Worm (Caenorhabditis elegans): ENCODE data around the gene col-102.

The col-102 gene

DNA sequence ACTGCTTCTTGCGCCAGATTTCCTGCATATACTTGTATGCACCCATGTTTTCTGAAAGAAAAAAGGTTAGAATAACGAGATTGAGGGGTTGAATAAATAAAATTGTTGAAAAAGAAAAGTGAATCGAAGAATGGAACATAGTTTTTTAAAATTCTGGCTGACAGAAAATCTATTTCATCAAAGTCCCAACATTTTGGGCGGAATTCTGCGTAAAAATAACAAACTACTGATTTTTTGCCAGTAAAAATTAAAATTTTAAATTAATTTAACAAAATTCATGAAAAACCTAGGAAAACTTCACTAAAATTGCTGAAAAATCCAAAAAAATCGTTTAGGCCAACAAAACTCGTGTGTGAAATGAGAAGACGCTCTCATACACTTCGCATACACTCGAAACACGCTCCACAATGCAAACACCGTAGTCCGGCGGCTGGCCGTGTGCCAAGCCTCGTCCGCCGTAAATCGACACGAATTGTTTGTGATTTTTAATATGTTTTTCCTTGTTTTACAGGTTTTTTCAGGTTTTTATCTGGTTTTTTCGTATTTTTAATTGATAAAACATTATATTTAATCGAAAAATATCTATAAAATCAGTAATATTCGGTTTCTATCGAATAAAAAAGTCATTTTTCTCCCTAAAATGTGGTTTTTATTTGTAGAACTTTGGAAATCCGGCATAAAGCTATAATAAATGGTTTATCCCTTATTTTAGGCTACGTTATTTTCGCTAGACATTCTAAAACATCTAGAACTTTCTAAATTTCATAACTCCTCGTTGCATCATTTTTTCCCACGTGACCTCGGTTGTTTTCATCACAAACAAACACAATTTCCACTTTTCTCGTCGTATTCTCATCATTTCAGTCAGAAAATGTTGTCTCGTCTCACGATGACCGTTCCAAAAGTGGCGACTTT, 50.5 kb downstream of the col-102 start, which contains the start of the genes rpl-15 and K11H12.8 (continued):
- TF ChIP-seq C06A6.2 (GFP tag; conservative IDR thresholded peaks at IDR 0.05) = peak; percentile 98
- TF ChIP-seq lsl-1 (GFP tag; optimal IDR thresholded peaks at IDR 0.05) = peak; percentile 100
- TF ChIP-seq tbx-9 (tag; optimal IDR thresholded peaks at IDR 0.05; ENCODE audit: borderline replicate concordance) = no peak
- TF ChIP-seq F10E7.11 (tag; optimal IDR thresholded peaks at IDR 0.05) = peak; percentile 96
- TF ChIP-seq zfh-2 (GFP tag; conservative IDR thresholded peaks at IDR 0.05) = peak; percentile 96
- TF ChIP-seq F52B5.7 (tag; optimal IDR thresholded peaks at IDR 0.05) = peak; percentile 99
- TF ChIP-seq bed-2 (GFP tag; IDR thresholded peaks at IDR 0.05) = peak; percentile 98
- peak; percentile 95 for TF ChIP-seq snpc-4 (GFP tag; optimal IDR thresholded peaks at IDR 0.05)
- peak; percentile 95 to 97 (median 96) for TF ChIP-seq snpc-4 (tag; optimal IDR thresholded peaks at IDR 0.05)
- peak; percentile 100 for TF ChIP-seq tlf-1 (GFP tag; optimal IDR thresholded peaks at IDR 0.05)
- TF ChIP-seq nfya-1 (tag; optimal IDR thresholded peaks at IDR 0.05; ENCODE audit: borderline replicate concordance, insufficient read depth) = no peak
- peak; percentile 94 for TF ChIP-seq bed-1 (GFP tag; IDR thresholded peaks at IDR 0.05)
- TF ChIP-seq K12H6.12 (tag; optimal IDR thresholded peaks at IDR 0.05) = peak; percentile 100
- peak; percentile 98 for TF ChIP-seq mcd-1 (GFP tag; IDR thresholded peaks at IDR 0.05)
- TF ChIP-seq rpc-1 (optimal IDR thresholded peaks at IDR 0.05) = peak; percentile 47
- peak; percentile 11 for TF ChIP-seq rpc-1 (tag; optimal IDR thresholded peaks at IDR 0.05)
- TF ChIP-seq lin-26 (GFP tag; IDR thresholded peaks at IDR 0.05) = peak; percentile 96
- peak; percentile 100 for TF ChIP-seq K11D2.4 (GFP tag; IDR thresholded peaks at IDR 0.05)
- no peak for TF ChIP-seq F55B11.4 (tag; optimal IDR thresholded peaks at IDR 0.05; ENCODE audit: borderline replicate concordance, insufficient read depth)
- 0 out of 2 replicates have a peak, but pooled peaks have one; percentile 90 for TF ChIP-seq ceh-58 (GFP tag; IDR thresholded peaks at IDR 0.05)
- peak; percentile 95 for TF ChIP-seq F33H1.4 (GFP tag; IDR thresholded peaks at IDR 0.05)
- peak; percentile 99 for TF ChIP-seq rcor-1 (GFP tag; IDR thresholded peaks at IDR 0.05)
- peak; percentile 96 for TF ChIP-seq ztf-3 (GFP tag; optimal IDR thresholded peaks at IDR 0.05)
- TF ChIP-seq nfyb-1 (GFP tag; IDR thresholded peaks at IDR 0.05) = peak; percentile 99
- TF ChIP-seq mes-4 (tag; optimal IDR thresholded peaks at IDR 0.05) = peak; percentile 73
- peak; percentile 99 for TF ChIP-seq ZK185.1 (tag; optimal IDR thresholded peaks at IDR 0.05; ENCODE audit: poor library complexity, severe bottlenecking)
- TF ChIP-seq madf-6 (GFP tag; IDR thresholded peaks at IDR 0.05) = peak; percentile 98
- TF ChIP-seq dox-1 (GFP tag; IDR thresholded peaks at IDR 0.05) = peak; percentile 100
- TF ChIP-seq zim-3 (tag; optimal IDR thresholded peaks at IDR 0.05) = peak; percentile 96
- peak; percentile 100 for TF ChIP-seq ceh-27 (GFP tag; optimal IDR thresholded peaks at IDR 0.05)
- peak; percentile 96 for TF ChIP-seq nhr-27 (tag; optimal IDR thresholded peaks at IDR 0.05)
- peak; percentile 88 for TF ChIP-seq ets-4 (GFP tag; optimal IDR thresholded peaks at IDR 0.05)
- TF ChIP-seq let-607 (tag; optimal IDR thresholded peaks at IDR 0.05) = peak; percentile 95 to 97
- TF ChIP-seq aptf-3 (GFP tag; IDR thresholded peaks at IDR 0.05) = peak; percentile 77; the same call in 1 of the 2 replicates
- TF ChIP-seq cebp-2 (GFP tag; IDR thresholded peaks at IDR 0.05) = peak; percentile 97
